Fruit fly (Drosophila melanogaster) whole organism, wandering third instar larva: ENCODE data around the gene spn-A.

Source experiments
- Abd-B ChIP-seq: fragments of >200 bp; optimal IDR thresholded peaks from 2 replicates; lab custom pipeline; 2017; ENCODE audit warnings: missing biosample characterization, missing genetic modification characterization
- CG32264 ChIP-seq: fragments of 200-800 bp; sonication (Bioruptor generic); optimal IDR thresholded peaks from 2 replicates; lab custom pipeline; 2016; ENCODE audit warnings: missing biosample characterization, missing genetic modification characterization
- CG9705 ChIP-seq: fragments of 200-800 bp; sonication (Bioruptor generic); optimal IDR thresholded peaks from 2 replicates; lab custom pipeline; 2018; ENCODE audit warnings: missing biosample characterization, mild to moderate bottlenecking, missing genetic modification characterization
- CrebA ChIP-seq: fragments of 200-800 bp; sonication (Bioruptor generic); optimal IDR thresholded peaks from 2 replicates; lab custom pipeline; 2016; ENCODE audit warnings: missing biosample characterization, mild to moderate bottlenecking, missing genetic modification characterization, borderline replicate concordance
- Dfd ChIP-seq: fragments of >200 bp; optimal IDR thresholded peaks from 2 replicates; lab custom pipeline; 2017; ENCODE audit warnings: missing biosample characterization, missing genetic modification characterization
- Dif ChIP-seq: fragments of 200-275, 200-300 bp; sonication (Bioruptor generic); optimal IDR thresholded peaks from 2 replicates; lab custom pipeline; 2018; ENCODE audit warnings: missing biosample characterization, missing genetic modification characterization; ENCODE audit not compliant: partially characterized antibody
- GATAd ChIP-seq: sonication (Bioruptor generic); optimal IDR thresholded peaks from 2 replicates; lab custom pipeline; 2016; ENCODE audit warnings: missing biosample characterization, missing genetic modification characterization
- HLH106 ChIP-seq: fragments of 200-800 bp; optimal IDR thresholded peaks from 3 replicates; lab custom pipeline; 2019; ENCODE audit warnings: missing biosample characterization, mild to moderate bottlenecking, missing genetic modification characterization, moderate library complexity
- Hnf4 ChIP-seq: fragments of 200-800 bp; sonication (Bioruptor generic); optimal IDR thresholded peaks from 2 replicates; lab custom pipeline; 2016; ENCODE audit warnings: missing biosample characterization, mild to moderate bottlenecking, missing genetic modification characterization
- Hr78 ChIP-seq: fragments of >200 bp; optimal IDR thresholded peaks from 2 replicates; lab custom pipeline; 2017; ENCODE audit warnings: missing biosample characterization, missing genetic modification characterization
- Hr83 ChIP-seq: fragments of 200-300 bp; sonication (Bioruptor generic); optimal IDR thresholded peaks from 2 replicates; lab custom pipeline; 2016; ENCODE audit warnings: missing biosample characterization, mild to moderate bottlenecking, missing genetic modification characterization, moderate library complexity; ENCODE audit not compliant: poor library complexity, severe bottlenecking
- Jra ChIP-seq: sonication (Bioruptor generic); optimal IDR thresholded peaks from 2 replicates; lab custom pipeline; 2016; ENCODE audit warnings: missing biosample characterization, missing genetic modification characterization
- Mio ChIP-seq: sonication (Bioruptor generic); optimal IDR thresholded peaks from 2 replicates; lab custom pipeline; 2016; ENCODE audit warnings: missing biosample characterization, missing genetic modification characterization
- Myc ChIP-seq: fragments of >200 bp; optimal IDR thresholded peaks from 2 replicates; lab custom pipeline; 2017
- N ChIP-seq: fragments of >200 bp; optimal IDR thresholded peaks from 2 replicates; lab custom pipeline; 2018; ENCODE audit warnings: missing biosample characterization, missing external identifiers, missing genetic modification characterization
- OdsH ChIP-seq: fragments of 200-800 bp; sonication (Bioruptor generic); optimal IDR thresholded peaks from 2 replicates; lab custom pipeline; 2016; ENCODE audit warnings: missing biosample characterization, mild to moderate bottlenecking, missing genetic modification characterization
- Sp1 ChIP-seq: fragments of 200-800 bp; sonication (Bioruptor generic); optimal IDR thresholded peaks from 3 replicates; lab custom pipeline; 2019; ENCODE audit warnings: missing biosample characterization, mild to moderate bottlenecking, missing genetic modification characterization, moderate library complexity
- Vsx2 ChIP-seq: fragments of 200-300, 225-300 bp; sonication (Bioruptor generic); optimal IDR thresholded peaks from 2 replicates; lab custom pipeline; 2018; ENCODE audit warnings: missing biosample characterization, missing genetic modification characterization; ENCODE audit not compliant: partially characterized antibody
- br ChIP-seq: fragments of 200-800 bp; sonication (Bioruptor generic); optimal IDR thresholded peaks from 2 replicates; lab custom pipeline; 2016; ENCODE audit warnings: missing biosample characterization, missing genetic modification characterization
- brk ChIP-seq: fragments of 200-800 bp; sonication (Bioruptor generic); optimal IDR thresholded peaks from 2 replicates; lab custom pipeline; 2016; ENCODE audit warnings: missing biosample characterization, mild to moderate bottlenecking, missing genetic modification characterization
- dl ChIP-seq, 2 experiments: fragments of 175-275, 200-275 bp in 1 of 2; fragments of 200-275 bp in 1 of 2; sonication (Bioruptor generic); optimal IDR thresholded peaks; lab custom pipeline; 2018; ENCODE audit warnings: mild to moderate bottlenecking in 2 of 2, missing biosample characterization in 2 of 2, missing genetic modification characterization in 2 of 2, moderate library complexity in 2 of 2; ENCODE audit not compliant: partially characterized antibody in 2 of 2, insufficient read depth in 1 of 2
- dmrt93B ChIP-seq: fragments of 200-800 bp; sonication (Bioruptor generic); optimal IDR thresholded peaks from 2 replicates; lab custom pipeline; 2018; ENCODE audit warnings: missing biosample characterization, mild to moderate bottlenecking, missing genetic modification characterization
- dsf ChIP-seq: sonication (Bioruptor generic); optimal IDR thresholded peaks from 2 replicates; lab custom pipeline; 2016; ENCODE audit warnings: missing biosample characterization, missing genetic modification characterization, borderline replicate concordance
- ey ChIP-seq: fragments of 200-800 bp; sonication (Bioruptor generic); optimal IDR thresholded peaks from 2 replicates; lab custom pipeline; 2016; ENCODE audit warnings: missing biosample characterization, missing genetic modification characterization
- foxo ChIP-seq, 2 experiments: fragments of 200-800 bp; sonication (Bioruptor generic); optimal IDR thresholded peaks; 2 replicates in 1 of 2; 3 replicates in 1 of 2; lab custom pipeline; 2016 to 2017; ENCODE audit warnings: missing biosample characterization in 2 of 2, missing genetic modification characterization in 2 of 2
- fru ChIP-seq: fragments of 200-800 bp; sonication (Bioruptor generic); optimal IDR thresholded peaks from 3 replicates; lab custom pipeline; 2016; ENCODE audit warnings: missing biosample characterization, mild to moderate bottlenecking, missing genetic modification characterization
- h ChIP-seq: fragments of 200-800 bp; sonication (Bioruptor generic); optimal IDR thresholded peaks from 3 replicates; lab custom pipeline; 2016; ENCODE audit warnings: missing biosample characterization, mild to moderate bottlenecking, missing genetic modification characterization
- jim ChIP-seq: fragments of 175-275, 200-325 bp; sonication (Bioruptor generic); optimal IDR thresholded peaks from 2 replicates; lab custom pipeline; 2016; ENCODE audit warnings: missing biosample characterization, mild to moderate bottlenecking, missing genetic modification characterization
- lola ChIP-seq: fragments of >200 bp; optimal IDR thresholded peaks from 2 replicates; lab custom pipeline; 2017; ENCODE audit warnings: missing biosample characterization, missing genetic modification characterization
- pan ChIP-seq: fragments of >200 bp; optimal IDR thresholded peaks from 2 replicates; lab custom pipeline; 2017
- psq ChIP-seq: fragments of 200-800 bp; sonication (Bioruptor generic); optimal IDR thresholded peaks from 3 replicates; lab custom pipeline; 2017; ENCODE audit warnings: missing biosample characterization, mild to moderate bottlenecking, missing genetic modification characterization, moderate library complexity
- rgr ChIP-seq: fragments of 200-800 bp; sonication (Bioruptor generic); optimal IDR thresholded peaks from 3 replicates; lab custom pipeline; 2016; ENCODE audit warnings: missing biosample characterization, mild to moderate bottlenecking, missing genetic modification characterization
- sage ChIP-seq: fragments of 200-800 bp; sonication (Bioruptor generic); optimal IDR thresholded peaks from 2 replicates; lab custom pipeline; 2016; ENCODE audit warnings: missing biosample characterization, mild to moderate bottlenecking, missing genetic modification characterization
- sv ChIP-seq: fragments of 200-800 bp; sonication (Bioruptor generic); optimal IDR thresholded peaks from 3 replicates; lab custom pipeline; 2016; ENCODE audit warnings: missing biosample characterization, missing genetic modification characterization
- tai ChIP-seq: sonication (Bioruptor generic); optimal IDR thresholded peaks from 2 replicates; lab custom pipeline; 2016; ENCODE audit warnings: missing biosample characterization, missing genetic modification characterization
- usp ChIP-seq: fragments of >200 bp; optimal IDR thresholded peaks from 2 replicates; lab custom pipeline; 2017; ENCODE audit warnings: missing biosample characterization, missing genetic modification characterization
- woc ChIP-seq: sonication (Bioruptor generic); optimal IDR thresholded peaks from 2 replicates; lab custom pipeline; 2016; ENCODE audit warnings: missing biosample characterization, mild to moderate bottlenecking, missing genetic modification characterization

The spn-A gene

dm6 chr3R:30043139-30043744 is 12.6 kb downstream of the spn-A start, which contains the start of gene Sry-delta:
Gene Sry-delta (plus strand): TSS chr3R:30043341.
- TF ChIP-seq ey (GFP tag; lab: Kevin White, UChicago) (peak; percentile 73), Hr83 (GFP tag; lab: Kevin White, UChicago) (peak; percentile 97), Jra (GFP tag; lab: Kevin White, UChicago) (no peak), usp (no peak), h (no peak), N (no peak), Abd-B (GFP tag; lab: Kevin White, UChicago) (no peak), pan (lab: Kevin White, UChicago) (no peak), lola (no peak), brk (GFP tag; lab: Kevin White, UChicago) (no peak), Hnf4 (GFP tag; lab: Kevin White, UChicago) (no peak), br (no peak), CG32264 (GFP tag; lab: Kevin White, UChicago) (peak; percentile 5), OdsH (GFP tag; lab: Kevin White, UChicago) (peak; percentile 61), CrebA (no peak), rgr (GFP tag; lab: Kevin White, UChicago) (peak; percentile 80), Vsx2 (no peak), psq (GFP tag; lab: Kevin White, UChicago) (peak; percentile 35), HLH106 (tag; lab: Kevin White, UChicago) (peak; percentile 75), CG9705 (GFP tag; lab: Kevin White, UChicago) (peak; percentile 70), Myc (lab: Kevin White, UChicago) (no peak), sage (GFP tag; lab: Kevin White, UChicago) (no peak), dmrt93B (no peak), fru (GFP tag; lab: Kevin White, UChicago) (no peak), dsf (peak; percentile 43), Dif (GFP tag; lab: Kevin White, UChicago) (peak; percentile 18), tai (GFP tag; lab: Kevin White, UChicago) (no peak), Sp1 (GFP tag; lab: Kevin White, UChicago) (peak; percentile 71), jim (GFP tag; lab: Kevin White, UChicago) (no peak), GATAd (no peak), Dfd (GFP tag; lab: Kevin White, UChicago) (no peak), Mio (no peak), Hr78 (GFP tag; lab: Kevin White, UChicago) (no peak), woc (no peak), sv (GFP tag; lab: Kevin White, UChicago) (peak; percentile 81), dl (GFP tag; optimal IDR thresholded peaks at IDR 0.05; lab: Kevin White, UChicago; ENCODE audit: insufficient read depth in 1 of 2, partially characterized antibody in 2 of 2) (no peak), foxo (GFP tag; optimal IDR thresholded peaks at IDR 0.05; lab: Kevin White, UChicago) (peak in 1 of 2 experiments; percentile 87)

DNA sequence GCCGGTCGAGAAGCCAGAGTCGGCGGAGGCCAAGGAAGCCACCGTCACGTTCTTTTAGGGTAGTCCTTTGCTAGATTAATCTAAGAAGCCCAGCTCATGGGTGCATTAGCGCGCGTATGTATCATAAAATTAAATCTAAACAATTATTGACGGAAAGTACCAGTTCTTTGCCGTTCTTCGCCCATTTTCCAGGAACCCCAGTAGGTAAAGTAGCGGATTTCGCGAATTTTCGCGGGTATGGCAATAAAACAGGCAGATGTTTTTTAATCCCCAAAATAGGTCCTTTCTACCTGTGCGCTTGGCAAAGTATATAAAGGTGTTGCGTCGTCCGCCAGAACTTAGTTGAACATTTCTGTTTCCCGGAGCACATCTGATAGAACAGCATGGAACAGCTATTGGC is 15.0 kb downstream of the spn-A start:
- TF ChIP-seq foxo (GFP tag; optimal IDR thresholded peaks at IDR 0.05; lab: Kevin White, UChicago), result no peak
- TF ChIP-seq tai (GFP tag; lab: Kevin White, UChicago), result no peak
- TF ChIP-seq Hr83 (GFP tag; lab: Kevin White, UChicago), result no peak
- TF ChIP-seq sv (GFP tag; lab: Kevin White, UChicago), result no peak
- TF ChIP-seq psq (GFP tag; lab: Kevin White, UChicago), result no peak
- TF ChIP-seq sage (GFP tag; lab: Kevin White, UChicago), result no peak
- TF ChIP-seq Dif (GFP tag; lab: Kevin White, UChicago), result no peak
- TF ChIP-seq Sp1 (GFP tag; lab: Kevin White, UChicago), result no peak
- TF ChIP-seq jim (GFP tag; lab: Kevin White, UChicago), result no peak
- TF ChIP-seq, all 38 proteins: peak for 0

dm6 chr3R:30039494-30039893 is 16.3 kb downstream of the spn-A start, which contains the start of the genes janA, Sry-alpha and Sry-beta:
Gene janA (minus strand): TSS chr3R:30039533.
Gene Sry-alpha (plus strand): TSS chr3R:30039719.
Gene Sry-beta (plus strand): TSS chr3R:30039719.
- no peak for TF ChIP-seq br
- no peak for TF ChIP-seq lola
- TF ChIP-seq dl (GFP tag; optimal IDR thresholded peaks at IDR 0.05; lab: Kevin White, UChicago; ENCODE audit: insufficient read depth in 1 of 2, partially characterized antibody in 2 of 2), result no peak
- TF ChIP-seq jim (GFP tag; lab: Kevin White, UChicago), result no peak
- TF ChIP-seq Hr83 (GFP tag; lab: Kevin White, UChicago), result peak; percentile 67
- peak; percentile 5 for TF ChIP-seq sv (GFP tag; lab: Kevin White, UChicago)
